Comparison of ENCODE assay signal across 3 worm cellular contexts in genomic region chrII:216598-216997, ce11.
TF ChIP-seq lines count a peak whose summit lies in the region.

Gene F48A11.4, minus strand, starts transcription at chrII:216621.

TF ChIP-seq in whole organism, L1 larva, 84 proteins besides CTCF, POLR2A, EP300 and RAD21 (continued from another document and continues in another):
- peak; percentile 100 for TF ChIP-seq lin-35 (GFP tag; optimal IDR thresholded peaks at IDR 0.05; lab: Kevin White, UChicago)
- peak; percentile 93 to 94 for TF ChIP-seq lsy-2 (tag; optimal IDR thresholded peaks at IDR 0.05; lab: Kevin White, UChicago)
- TF ChIP-seq dpl-1 (GFP tag; optimal IDR thresholded peaks at IDR 0.05; lab: Kevin White, UChicago): peak; percentile 99 to 100 (median 100)
- TF ChIP-seq mef-2 (tag; optimal IDR thresholded peaks at IDR 0.05; lab: Kevin White, UChicago): peak; percentile 60
- TF ChIP-seq F16B12.6 (tag; optimal IDR thresholded peaks at IDR 0.05; lab: Kevin White, UChicago): peak; percentile 74
- no peak for TF ChIP-seq alr-1 (tag; optimal IDR thresholded peaks at IDR 0.05; lab: Kevin White, UChicago; ENCODE audit: borderline replicate concordance)
- TF ChIP-seq tbx-2 (tag; optimal IDR thresholded peaks at IDR 0.05; lab: Kevin White, UChicago): peak; percentile 96
- TF ChIP-seq lin-13 (GFP tag; optimal IDR thresholded peaks at IDR 0.05; lab: Kevin White, UChicago): peak; percentile 90
- TF ChIP-seq swsn-7 (tag; optimal IDR thresholded peaks at IDR 0.05; lab: Kevin White, UChicago): peak; percentile 95
- peak; percentile 7 for TF ChIP-seq unc-62 (GFP tag; optimal IDR thresholded peaks at IDR 0.05; lab: Kevin White, UChicago)
- TF ChIP-seq isw-1 (GFP tag; IDR thresholded peaks at IDR 0.05; lab: Robert Waterston, UW): peak; percentile 92
- peak; percentile 98 for TF ChIP-seq snu-23 (GFP tag; optimal IDR thresholded peaks at IDR 0.05; lab: Kevin White, UChicago)
- TF ChIP-seq fkh-8 (tag; optimal IDR thresholded peaks at IDR 0.05; lab: Kevin White, UChicago): peak; percentile 95
- TF ChIP-seq nhr-28 (tag; optimal IDR thresholded peaks at IDR 0.05; lab: Kevin White, UChicago): no peak
- TF ChIP-seq mep-1 (tag; optimal IDR thresholded peaks at IDR 0.05; lab: Kevin White, UChicago): peak; percentile 96
- TF ChIP-seq zip-4 (GFP tag; optimal IDR thresholded peaks at IDR 0.05; lab: Kevin White, UChicago): peak; percentile 90
- peak; percentile 86 for TF ChIP-seq ceh-88 (GFP tag; IDR thresholded peaks at IDR 0.05; lab: Robert Waterston, UW)
- TF ChIP-seq lin-39 (tag; optimal IDR thresholded peaks at IDR 0.05; lab: Kevin White, UChicago): peak; percentile 95
- TF ChIP-seq efl-1 (optimal IDR thresholded peaks at IDR 0.05; lab: Kevin White, UChicago): peak; percentile 100
- peak; percentile 100 for TF ChIP-seq efl-1 (GFP tag; optimal IDR thresholded peaks at IDR 0.05 in 1 of 2; lab: Kevin White, UChicago)
- TF ChIP-seq fos-1 (tag; optimal IDR thresholded peaks at IDR 0.05; lab: Kevin White, UChicago): peak; percentile 90
- TF ChIP-seq aha-1 (tag; optimal IDR thresholded peaks at IDR 0.05; lab: Kevin White, UChicago): peak; percentile 81
- peak; percentile 86 for TF ChIP-seq ama-1 (optimal IDR thresholded peaks at IDR 0.05; lab: Kevin White, UChicago)
- TF ChIP-seq hlh-4 (tag; optimal IDR thresholded peaks at IDR 0.05; lab: Kevin White, UChicago): no peak
- peak; percentile 64 for TF ChIP-seq efl-3 (GFP tag; optimal IDR thresholded peaks at IDR 0.05; lab: Kevin White, UChicago)
- TF ChIP-seq C04F5.9 (tag; optimal IDR thresholded peaks at IDR 0.05; lab: Kevin White, UChicago): peak; percentile 88
- TF ChIP-seq C16A3.4 (tag; optimal IDR thresholded peaks at IDR 0.05; lab: Kevin White, UChicago): peak; percentile 95
- peak; percentile 73 for TF ChIP-seq ceh-90 (tag; optimal IDR thresholded peaks at IDR 0.05; lab: Kevin White, UChicago)
- peak; percentile 95 for TF ChIP-seq nhr-20 (tag; optimal IDR thresholded peaks at IDR 0.05; lab: Kevin White, UChicago)
- TF ChIP-seq nhr-11 (tag; optimal IDR thresholded peaks at IDR 0.05; lab: Kevin White, UChicago): peak; percentile 91
- peak; percentile 82 for TF ChIP-seq nhr-237 (tag; optimal IDR thresholded peaks at IDR 0.05; lab: Kevin White, UChicago)
- no peak for TF ChIP-seq egl-27 (tag; optimal IDR thresholded peaks at IDR 0.05; lab: Kevin White, UChicago)
- TF ChIP-seq nhr-84 (tag; optimal IDR thresholded peaks at IDR 0.05; lab: Kevin White, UChicago): no peak
- TF ChIP-seq pax-3 (tag; optimal IDR thresholded peaks at IDR 0.05; lab: Kevin White, UChicago): peak; percentile 91
- peak; percentile 85 for TF ChIP-seq lir-3 (tag; optimal IDR thresholded peaks at IDR 0.05; lab: Kevin White, UChicago; ENCODE audit: poor library complexity)
- peak; percentile 81 for TF ChIP-seq blmp-1 (tag; optimal IDR thresholded peaks at IDR 0.05; lab: Kevin White, UChicago)
- TF ChIP-seq mab-9 (GFP tag; IDR thresholded peaks at IDR 0.05; lab: Robert Waterston, UW): peak; percentile 87
- TF ChIP-seq hpl-2 (GFP tag; optimal IDR thresholded peaks at IDR 0.05; lab: Kevin White, UChicago): peak; percentile 82
- TF ChIP-seq jun-1 (tag; optimal IDR thresholded peaks at IDR 0.05; lab: Kevin White, UChicago): peak; percentile 93
- TF ChIP-seq ztf-11 (tag; optimal IDR thresholded peaks at IDR 0.05; lab: Kevin White, UChicago): peak; percentile 67 to 86
- TF ChIP-seq unc-130 (tag; optimal IDR thresholded peaks at IDR 0.05; lab: Kevin White, UChicago): peak; percentile 97
- peak; percentile 98 for TF ChIP-seq rnt-1 (tag; optimal IDR thresholded peaks at IDR 0.05; lab: Kevin White, UChicago)
- TF ChIP-seq zag-1 (tag; optimal IDR thresholded peaks at IDR 0.05; lab: Kevin White, UChicago): peak; percentile 54
- peak; percentile 90 for TF ChIP-seq egl-13 (tag; optimal IDR thresholded peaks at IDR 0.05; lab: Kevin White, UChicago)

TF ChIP-seq in whole organism, L3 larva, 47 proteins besides CTCF, POLR2A, EP300 and RAD21 (continued from another document):
- TF ChIP-seq ztf-4 (tag; optimal IDR thresholded peaks at IDR 0.05; lab: Kevin White, UChicago) (peak; percentile 63), daf-12 (tag; optimal IDR thresholded peaks at IDR 0.05; lab: Kevin White, UChicago) (no peak), elt-2 (tag; optimal IDR thresholded peaks at IDR 0.05; lab: Kevin White, UChicago) (peak; percentile 64), pha-4 (tag; optimal IDR thresholded peaks at IDR 0.05; lab: Kevin White, UChicago) (peak; percentile 98), lin-15B (tag; optimal IDR thresholded peaks at IDR 0.05; lab: Kevin White, UChicago) (peak; percentile 98), ZK546.5 (tag; optimal IDR thresholded peaks at IDR 0.05; lab: Kevin White, UChicago) (peak; percentile 21), snpc-4 (tag; optimal IDR thresholded peaks at IDR 0.05; lab: Kevin White, UChicago) (peak; percentile 74), fkh-2 (tag; optimal IDR thresholded peaks at IDR 0.05; lab: Kevin White, UChicago) (no peak), nhr-12 (tag; optimal IDR thresholded peaks at IDR 0.05; lab: Kevin White, UChicago) (no peak), fkh-10 (GFP tag; optimal IDR thresholded peaks at IDR 0.05; lab: Kevin White, UChicago) (peak; percentile 51), ztf-11 (tag; optimal IDR thresholded peaks at IDR 0.05; lab: Kevin White, UChicago) (no peak), ama-1 (optimal IDR thresholded peaks at IDR 0.05; lab: Kevin White, UChicago) (peak; percentile 93), aly-2 (tag; optimal IDR thresholded peaks at IDR 0.05; lab: Kevin White, UChicago) (no peak), lin-39 (tag; optimal IDR thresholded peaks at IDR 0.05; lab: Kevin White, UChicago) (peak; percentile 86), nfya-1 (tag; optimal IDR thresholded peaks at IDR 0.05; lab: Kevin White, UChicago; ENCODE audit: insufficient read depth) (peak; percentile 94), ceh-28 (tag; optimal IDR thresholded peaks at IDR 0.05; lab: Kevin White, UChicago) (peak; percentile 80), ceh-9 (tag; optimal IDR thresholded peaks at IDR 0.05; lab: Kevin White, UChicago) (no peak), egl-5 (tag; optimal IDR thresholded peaks at IDR 0.05; lab: Kevin White, UChicago) (peak; percentile 91), ceh-16 (tag; optimal IDR thresholded peaks at IDR 0.05; lab: Kevin White, UChicago) (no peak), R02D3.7 (tag; optimal IDR thresholded peaks at IDR 0.05; lab: Kevin White, UChicago) (peak; percentile 78), eor-1 (tag; optimal IDR thresholded peaks at IDR 0.05; lab: Kevin White, UChicago) (no peak), egl-27 (tag; optimal IDR thresholded peaks at IDR 0.05; lab: Kevin White, UChicago) (peak; percentile 53)

TF ChIP-seq in whole organism, young adult, 124 proteins besides CTCF, POLR2A, EP300 and RAD21 (continued from another document and continues in another):
- no peak for TF ChIP-seq F55B11.4 (tag; optimal IDR thresholded peaks at IDR 0.05; lab: Kevin White, UChicago; ENCODE audit: borderline replicate concordance, insufficient read depth)
- TF ChIP-seq nhr-120 (GFP tag; IDR thresholded peaks at IDR 0.05; lab: Robert Waterston, UW): no peak
- no peak for TF ChIP-seq T26A5.8 (tag; optimal IDR thresholded peaks at IDR 0.05; lab: Kevin White, UChicago)
- TF ChIP-seq bed-2 (GFP tag; IDR thresholded peaks at IDR 0.05; lab: Robert Waterston, UW): 0 out of 2 replicates have a peak, but pooled peaks have one; percentile 46
- TF ChIP-seq ceh-79 (tag; optimal IDR thresholded peaks at IDR 0.05; lab: Kevin White, UChicago): peak; percentile 28
- TF ChIP-seq hlh-26 (GFP tag; conservative IDR thresholded peaks at IDR 0.05; lab: Robert Waterston, UW): no peak
- no peak for TF ChIP-seq ztf-28 (GFP tag; IDR thresholded peaks at IDR 0.05; lab: Robert Waterston, UW)
- 0 out of 2 replicates have a peak, but pooled peaks have one; percentile 53 for TF ChIP-seq C17E4.6 (GFP tag; IDR thresholded peaks at IDR 0.05; lab: Robert Waterston, UW)
- TF ChIP-seq ceh-27 (GFP tag; optimal IDR thresholded peaks at IDR 0.05; lab: Kevin White, UChicago): peak; percentile 76
- TF ChIP-seq mel-28 (tag; optimal IDR thresholded peaks at IDR 0.05; lab: Kevin White, UChicago; ENCODE audit: borderline replicate concordance): no peak
- no peak for TF ChIP-seq snpc-4 (GFP tag; optimal IDR thresholded peaks at IDR 0.05; lab: Kevin White, UChicago)
- peak in 2 of 4 experiments; percentile 40 to 67 for TF ChIP-seq snpc-4 (tag; optimal IDR thresholded peaks at IDR 0.05; lab: Kevin White, UChicago)
- peak; percentile 79 for TF ChIP-seq ceh-100 (GFP tag; IDR thresholded peaks at IDR 0.05; lab: Robert Waterston, UW)
- TF ChIP-seq F52B5.7 (tag; optimal IDR thresholded peaks at IDR 0.05; lab: Kevin White, UChicago): peak; percentile 79
- TF ChIP-seq let-526 (GFP tag; IDR thresholded peaks at IDR 0.05; lab: Robert Waterston, UW): no peak
- TF ChIP-seq sptf-2 (GFP tag; optimal IDR thresholded peaks at IDR 0.05; lab: Kevin White, UChicago): no peak
- TF ChIP-seq fkh-3 (tag; optimal IDR thresholded peaks at IDR 0.05; lab: Kevin White, UChicago): no peak
- TF ChIP-seq madf-6 (GFP tag; IDR thresholded peaks at IDR 0.05; lab: Robert Waterston, UW): peak; percentile 82
- TF ChIP-seq nfya-1 (tag; optimal IDR thresholded peaks at IDR 0.05; lab: Kevin White, UChicago; ENCODE audit: borderline replicate concordance, insufficient read depth): no peak
- peak; percentile 95 for TF ChIP-seq Y53G8AR.9 (GFP tag; conservative IDR thresholded peaks at IDR 0.05; lab: Robert Waterston, UW)
- 0 out of 2 replicates have a peak, but pooled peaks have one; percentile 42 for TF ChIP-seq bed-1 (GFP tag; IDR thresholded peaks at IDR 0.05; lab: Robert Waterston, UW)
- TF ChIP-seq dpl-1 (GFP tag; optimal IDR thresholded peaks at IDR 0.05; lab: Kevin White, UChicago): peak; percentile 93
- TF ChIP-seq F57A8.1 (GFP tag; optimal IDR thresholded peaks at IDR 0.05; lab: Kevin White, UChicago): no peak
- TF ChIP-seq zim-3 (tag; optimal IDR thresholded peaks at IDR 0.05; lab: Kevin White, UChicago): peak; percentile 92
- TF ChIP-seq egrh-3 (GFP tag; IDR thresholded peaks at IDR 0.05; lab: Robert Waterston, UW): no peak
- TF ChIP-seq efl-1 (GFP tag; optimal IDR thresholded peaks at IDR 0.05; lab: Kevin White, UChicago): peak; percentile 93
- TF ChIP-seq unc-62 (GFP tag; optimal IDR thresholded peaks at IDR 0.05; lab: Kevin White, UChicago): no peak
- peak; percentile 77 for TF ChIP-seq attf-5 (GFP tag; optimal IDR thresholded peaks at IDR 0.05; lab: Kevin White, UChicago)
- no peak for TF ChIP-seq F37B4.10 (GFP tag; IDR thresholded peaks at IDR 0.05; lab: Robert Waterston, UW)
- no peak for TF ChIP-seq F39B2.1 (GFP tag; IDR thresholded peaks at IDR 0.05; lab: Robert Waterston, UW)
- TF ChIP-seq B0261.1 (tag; optimal IDR thresholded peaks at IDR 0.05; lab: Kevin White, UChicago): no peak
- no peak for TF ChIP-seq rpc-1 (optimal IDR thresholded peaks at IDR 0.05; lab: Kevin White, UChicago)
- no peak for TF ChIP-seq rpc-1 (tag; optimal IDR thresholded peaks at IDR 0.05; lab: Kevin White, UChicago)
- TF ChIP-seq pha-4 (tag; optimal IDR thresholded peaks at IDR 0.05; lab: Kevin White, UChicago): peak; percentile 25
- TF ChIP-seq F23B12.7 (tag; optimal IDR thresholded peaks at IDR 0.05; lab: Kevin White, UChicago; ENCODE audit: insufficient read depth): peak; percentile 93
- TF ChIP-seq Y67H2A.10 (GFP tag; conservative IDR thresholded peaks at IDR 0.05; lab: Robert Waterston, UW): no peak
- peak; percentile 61 for TF ChIP-seq atf-7 (tag; optimal IDR thresholded peaks at IDR 0.05; lab: Kevin White, UChicago)
- TF ChIP-seq xnd-1 (tag; optimal IDR thresholded peaks at IDR 0.05; lab: Kevin White, UChicago): peak; percentile 47
- TF ChIP-seq K11D2.4 (GFP tag; IDR thresholded peaks at IDR 0.05; lab: Robert Waterston, UW): peak; percentile 86
- 0 out of 2 replicates have a peak, but pooled peaks have one; percentile 19 for TF ChIP-seq egl-18 (GFP tag; IDR thresholded peaks at IDR 0.05; lab: Robert Waterston, UW)
- peak; percentile 57 for TF ChIP-seq snpc-3.4 (tag; optimal IDR thresholded peaks at IDR 0.05; lab: Kevin White, UChicago)
- peak; percentile 90 for TF ChIP-seq pbrm-1 (GFP tag; IDR thresholded peaks at IDR 0.05; lab: Robert Waterston, UW)
- TF ChIP-seq nhr-27 (tag; optimal IDR thresholded peaks at IDR 0.05; lab: Kevin White, UChicago): no peak
- TF ChIP-seq D2030.7 (GFP tag; IDR thresholded peaks at IDR 0.05; lab: Robert Waterston, UW): peak; percentile 80
- TF ChIP-seq lin-35 (GFP tag; optimal IDR thresholded peaks at IDR 0.05; lab: Kevin White, UChicago): peak; percentile 60 to 98 (median 86)
- peak; percentile 50 for TF ChIP-seq hrde-1 (tag; optimal IDR thresholded peaks at IDR 0.05; lab: Kevin White, UChicago; ENCODE audit: borderline replicate concordance)
- no peak for TF ChIP-seq ztf-3 (GFP tag; optimal IDR thresholded peaks at IDR 0.05; lab: Kevin White, UChicago)
- peak; percentile 39 to 62 for TF ChIP-seq let-607 (tag; optimal IDR thresholded peaks at IDR 0.05; lab: Kevin White, UChicago)
- TF ChIP-seq F10E7.11 (tag; optimal IDR thresholded peaks at IDR 0.05; lab: Kevin White, UChicago): no peak
- TF ChIP-seq mes-4 (tag; optimal IDR thresholded peaks at IDR 0.05; lab: Kevin White, UChicago): no peak
- TF ChIP-seq F33H1.4 (GFP tag; IDR thresholded peaks at IDR 0.05; lab: Robert Waterston, UW): peak; percentile 70
- TF ChIP-seq nhr-90 (tag; optimal IDR thresholded peaks at IDR 0.05; lab: Kevin White, UChicago): no peak
- TF ChIP-seq nfya-2 (GFP tag; IDR thresholded peaks at IDR 0.05; lab: Robert Waterston, UW): no peak
- TF ChIP-seq B0019.2 (GFP tag; conservative IDR thresholded peaks at IDR 0.05; lab: Robert Waterston, UW): 0 out of 2 replicates have a peak, but pooled peaks have one; percentile 4
- TF ChIP-seq ccch-3 (GFP tag; optimal IDR thresholded peaks at IDR 0.05; lab: Kevin White, UChicago): no peak
- TF ChIP-seq egl-44 (GFP tag; IDR thresholded peaks at IDR 0.05; lab: Robert Waterston, UW): peak; percentile 71; the same call in 1 of the 2 replicates
- peak; percentile 74; the same call in 1 of the 2 replicates for TF ChIP-seq Y56A3A.18 (GFP tag; IDR thresholded peaks at IDR 0.05; lab: Robert Waterston, UW)
- TF ChIP-seq tbx-9 (tag; optimal IDR thresholded peaks at IDR 0.05; lab: Kevin White, UChicago; ENCODE audit: borderline replicate concordance): no peak
- no peak for TF ChIP-seq nhr-179 (tag; optimal IDR thresholded peaks at IDR 0.05; lab: Kevin White, UChicago)
- no peak for TF ChIP-seq zfh-2 (GFP tag; conservative IDR thresholded peaks at IDR 0.05; lab: Robert Waterston, UW)
- TF ChIP-seq tbp1 (GFP tag; optimal IDR thresholded peaks at IDR 0.05; lab: Kevin White, UChicago): peak; percentile 67
- peak; percentile 55 for TF ChIP-seq lsl-1 (GFP tag; optimal IDR thresholded peaks at IDR 0.05; lab: Kevin White, UChicago)
- TF ChIP-seq C06A6.2 (GFP tag; conservative IDR thresholded peaks at IDR 0.05; lab: Robert Waterston, UW): peak; percentile 90
- peak; percentile 86 for TF ChIP-seq ama-1 (optimal IDR thresholded peaks at IDR 0.05; lab: Kevin White, UChicago)
- peak in 1 of 2 experiments; percentile 81 for TF ChIP-seq ama-1 (GFP tag; optimal IDR thresholded peaks at IDR 0.05; lab: Kevin White, UChicago)
- TF ChIP-seq sdz-38 (tag; optimal IDR thresholded peaks at IDR 0.05; lab: Kevin White, UChicago): no peak
- peak; percentile 61 for TF ChIP-seq ztf-18 (tag; optimal IDR thresholded peaks at IDR 0.05; lab: Kevin White, UChicago)
- peak; percentile 93 for TF ChIP-seq lin-40 (tag; optimal IDR thresholded peaks at IDR 0.05; lab: Kevin White, UChicago)
- peak; percentile 95 for TF ChIP-seq ZK185.1 (tag; optimal IDR thresholded peaks at IDR 0.05; lab: Kevin White, UChicago; ENCODE audit: poor library complexity, severe bottlenecking)
- TF ChIP-seq Y79H2A.3 (GFP tag; conservative IDR thresholded peaks at IDR 0.05; lab: Robert Waterston, UW): 0 out of 2 replicates have a peak, but pooled peaks have one; percentile 41
- peak; percentile 78 for TF ChIP-seq hmg-20 (GFP tag; IDR thresholded peaks at IDR 0.05; lab: Robert Waterston, UW)
- TF ChIP-seq ztf-26 (tag; optimal IDR thresholded peaks at IDR 0.05; lab: Kevin White, UChicago): peak; percentile 90
